Fruit fly (Drosophila melanogaster) whole organism, embryonic: Measurements from ENCODE around the gene CG12206.
A peak's percentile ranks its signal among the peaks of the same experiment; 100 is the strongest.

Source experiments
- Aef1 ChIP-seq: fragments of 200-800 bp; sonication (Bioruptor generic); IDR thresholded peaks from 3 replicates; pipeline ENCODE4 v1.3.6; 2022; ENCODE audit warnings: missing biosample characterization, missing genetic modification characterization
- CG10209 ChIP-seq: fragments of 200-800 bp; sonication (Bioruptor generic); optimal IDR thresholded peaks from 3 replicates; lab custom pipeline; 2017; ENCODE audit warnings: missing biosample characterization, mild to moderate bottlenecking, missing genetic modification characterization, missing genetic modification reagents
- CG11504 ChIP-seq: fragments of 200-800 bp; sonication (Bioruptor generic); optimal IDR thresholded peaks from 3 replicates; lab custom pipeline; 2019; ENCODE audit warnings: missing biosample characterization, mild to moderate bottlenecking, missing genetic modification characterization, moderate library complexity
- CG12104 ChIP-seq: fragments of 200-800 bp; sonication (Bioruptor generic); optimal IDR thresholded peaks from 3 replicates; lab custom pipeline; 2016; ENCODE audit warnings: missing biosample characterization, missing genetic modification characterization
- CG15601 ChIP-seq: fragments of 200-800 bp; sonication (Bioruptor generic); optimal IDR thresholded peaks from 3 replicates; lab custom pipeline; 2019; ENCODE audit warnings: missing biosample characterization, mild to moderate bottlenecking, missing genetic modification characterization, moderate library complexity
- CG2678 ChIP-seq: fragments of 200-800 bp; sonication (Bioruptor generic); optimal IDR thresholded peaks from 3 replicates; lab custom pipeline; 2019; ENCODE audit warnings: missing biosample characterization, mild to moderate bottlenecking, missing genetic modification characterization, moderate library complexity
- CG2889 ChIP-seq: fragments of 200-800 bp; sonication (Bioruptor generic); IDR thresholded peaks from 3 replicates; pipeline ENCODE4 v1.3.6; 2022; ENCODE audit warnings: missing biosample characterization, missing genetic modification characterization
- CG32532 ChIP-seq: fragments of 200-800 bp; sonication (Bioruptor generic); IDR thresholded peaks from 2 replicates; pipeline ENCODE4 v1.3.6; 2022; ENCODE audit warnings: missing biosample characterization, missing genetic modification characterization
- CG33213 ChIP-seq: fragments of 200-800 bp; sonication (Bioruptor generic); optimal IDR thresholded peaks from 3 replicates; lab custom pipeline; 2016; ENCODE audit warnings: missing biosample characterization, missing genetic modification characterization
- CG3726 ChIP-seq: fragments of 200-800 bp; sonication (Bioruptor generic); IDR thresholded peaks from 3 replicates; pipeline ENCODE4, ENCODE4 v1.3.6; 2022; ENCODE audit warnings: missing biosample characterization, missing genetic modification characterization
- CG4360 ChIP-seq: fragments of 200-800 bp; sonication (Bioruptor generic); IDR thresholded peaks from 2 replicates; pipeline ENCODE4 v1.3.6; 2022; ENCODE audit warnings: missing biosample characterization, missing genetic modification characterization
- CG5953 ChIP-seq: fragments of 200-800 bp; sonication (Bioruptor generic); IDR thresholded peaks from 2 replicates; pipeline ENCODE4 v1.3.6; 2022; ENCODE audit warnings: missing biosample characterization, missing genetic modification characterization
- CG7357 ChIP-seq: fragments of 200-800 bp; sonication (Bioruptor generic); IDR thresholded peaks from 3 replicates; pipeline ENCODE4 v1.3.6; 2022; ENCODE audit warnings: missing biosample characterization, missing genetic modification characterization
- CG7556 ChIP-seq: fragments of 200-800 bp; sonication (Bioruptor generic); optimal IDR thresholded peaks from 2 replicates; lab custom pipeline; 2017; ENCODE audit warnings: missing biosample characterization, mild to moderate bottlenecking, missing genetic modification characterization
- CG7786 ChIP-seq: fragments of 200-800 bp; sonication (Bioruptor generic); optimal IDR thresholded peaks from 2 replicates; lab custom pipeline; 2016; ENCODE audit warnings: missing biosample characterization, missing genetic modification characterization
- CG9876 ChIP-seq: fragments of 200-800 bp; sonication (Bioruptor generic); optimal IDR thresholded peaks from 2 replicates; lab custom pipeline; 2016; ENCODE audit warnings: missing biosample characterization, missing genetic modification characterization
- Chrac-16 ChIP-seq: fragments of 200-800 bp; sonication (Bioruptor generic); optimal IDR thresholded peaks from 3 replicates; lab custom pipeline; 2016; ENCODE audit warnings: missing biosample characterization, missing genetic modification characterization
- D19A ChIP-seq: fragments of 200-800 bp; optimal IDR thresholded peaks from 3 replicates; lab custom pipeline; 2019; ENCODE audit warnings: missing biosample characterization, mild to moderate bottlenecking, missing genetic modification characterization, moderate library complexity
- Deaf1 ChIP-seq: fragments of 200-800 bp; optimal IDR thresholded peaks from 3 replicates; lab custom pipeline; 2019; ENCODE audit warnings: missing biosample characterization, mild to moderate bottlenecking, missing genetic modification characterization, moderate library complexity
- Drgx ChIP-seq: fragments of 200-800 bp; sonication (Bioruptor generic); IDR thresholded peaks from 2 replicates; pipeline ENCODE4 v1.3.6; 2022; ENCODE audit warnings: missing biosample characterization, missing genetic modification characterization
- E2f2 ChIP-seq: fragments of 200-800 bp; sonication (Bioruptor generic); IDR thresholded peaks from 2 replicates; pipeline ENCODE4 v1.3.6; 2022; ENCODE audit warnings: missing biosample characterization, missing genetic modification characterization
- Hsf ChIP-seq: fragments of 200-800 bp; sonication (Bioruptor generic); optimal IDR thresholded peaks from 3 replicates; lab custom pipeline; 2016; ENCODE audit warnings: missing biosample characterization, missing genetic modification characterization
- Kr ChIP-seq: fragments of 200-800 bp; sonication (Bioruptor generic); optimal IDR thresholded peaks from 2 replicates; lab custom pipeline; 2017; ENCODE audit warnings: missing biosample characterization, mild to moderate bottlenecking, missing genetic modification characterization
- Med ChIP-seq: fragments of 200-800 bp; sonication (Bioruptor generic); peaks from one replicate; lab custom pipeline; 2016; ENCODE audit warnings: missing biosample characterization, missing genetic modification characterization, mild to moderate bottlenecking, inconsistent platforms, moderate library complexity
- NC2β ChIP-seq: fragments of 200-800 bp; sonication (Bioruptor generic); optimal IDR thresholded peaks from 2 replicates; lab custom pipeline; 2016; ENCODE audit warnings: missing biosample characterization, missing genetic modification characterization
- NK7.1 ChIP-seq: fragments of 200-800 bp; sonication (Bioruptor generic); optimal IDR thresholded peaks from 3 replicates; lab custom pipeline; 2016; ENCODE audit warnings: missing biosample characterization, missing genetic modification characterization
- Optix ChIP-seq: fragments of 200-800 bp; sonication (Bioruptor generic); IDR thresholded peaks from 3 replicates; pipeline ENCODE4 v1.3.6; 2022; ENCODE audit warnings: missing biosample characterization, missing genetic modification characterization
- Sox102F ChIP-seq: fragments of 200-800 bp; sonication (Bioruptor generic); optimal IDR thresholded peaks from 2 replicates; lab custom pipeline; 2018; ENCODE audit warnings: missing biosample characterization, mild to moderate bottlenecking, missing genetic modification characterization, moderate library complexity
- Tbp ChIP-seq: fragments of >200 bp; optimal IDR thresholded peaks from 2 replicates; lab custom pipeline; 2018; ENCODE audit warnings: missing biosample characterization, missing genetic modification characterization
- bsh ChIP-seq, 2 experiments: fragments of 200-800 bp; sonication (Bioruptor generic); optimal IDR thresholded peaks; 2 replicates each; lab custom pipeline; 2017 to 2018; ENCODE audit warnings: mild to moderate bottlenecking in 2 of 2, missing biosample characterization in 2 of 2, missing genetic modification characterization in 2 of 2, moderate library complexity in 1 of 2
- cwo ChIP-seq: fragments of 200-800 bp; sonication (Bioruptor generic); optimal IDR thresholded peaks from 3 replicates; lab custom pipeline; 2017; ENCODE audit warnings: missing biosample characterization, missing genetic modification characterization, mild to moderate bottlenecking, moderate library complexity, missing genetic modification reagents
- danr ChIP-seq: fragments of 200-800 bp; sonication (Bioruptor generic); IDR thresholded peaks from 2 replicates; pipeline ENCODE4 v1.3.6; 2022; ENCODE audit warnings: missing biosample characterization, missing genetic modification characterization
- dimm ChIP-seq: fragments of 200-800 bp; sonication (Bioruptor generic); IDR thresholded peaks from 2 replicates; pipeline ENCODE4 v1.3.6; 2022; ENCODE audit warnings: missing biosample characterization, missing genetic modification characterization
- emc ChIP-seq: fragments of 200-800 bp; sonication (Bioruptor generic); optimal IDR thresholded peaks from 2 replicates; lab custom pipeline; 2016; ENCODE audit warnings: missing biosample characterization, missing genetic modification characterization
- en ChIP-seq: fragments of 200-800 bp; sonication (Bioruptor generic); optimal IDR thresholded peaks from 2 replicates; lab custom pipeline; 2016; ENCODE audit warnings: missing biosample characterization, missing genetic modification characterization
- grau ChIP-seq: fragments of 200-800 bp; optimal IDR thresholded peaks from 3 replicates; lab custom pipeline; 2019; ENCODE audit warnings: missing biosample characterization, mild to moderate bottlenecking, missing genetic modification characterization, moderate library complexity
- her ChIP-seq: fragments of 200-800 bp; sonication (Bioruptor generic); optimal IDR thresholded peaks from 2 replicates; lab custom pipeline; 2016; ENCODE audit warnings: missing biosample characterization, missing genetic modification characterization
- ind ChIP-seq: fragments of 200-800 bp; sonication (Bioruptor generic); optimal IDR thresholded peaks from 3 replicates; lab custom pipeline; 2016; ENCODE audit warnings: missing biosample characterization, missing genetic modification characterization
- ken ChIP-seq: fragments of 200-800 bp; sonication (Bioruptor generic); IDR thresholded peaks from 3 replicates; pipeline ENCODE4 v1.3.6; 2022; ENCODE audit warnings: missing biosample characterization, missing genetic modification characterization
- knrl ChIP-seq: fragments of 200-800 bp; sonication (Bioruptor generic); IDR thresholded peaks from 3 replicates; pipeline ENCODE4 v1.3.6; 2022; ENCODE audit warnings: missing biosample characterization, missing genetic modification characterization; ENCODE audit not compliant: partially characterized antibody
- lab ChIP-seq: fragments of 200-800 bp; sonication (Bioruptor generic); optimal IDR thresholded peaks from 3 replicates; lab custom pipeline; 2017; ENCODE audit warnings: missing biosample characterization, missing genetic modification characterization, mild to moderate bottlenecking, moderate library complexity, missing genetic modification reagents
- lmd ChIP-seq: fragments of 200-800 bp; sonication (Bioruptor generic); IDR thresholded peaks from 2 replicates; pipeline ENCODE4 v1.3.6; 2022; ENCODE audit warnings: missing biosample characterization, missing genetic modification characterization
- row ChIP-seq: fragments of 200-800 bp; sonication (Bioruptor generic); IDR thresholded peaks from 3 replicates; pipeline ENCODE4 v1.3.6; 2022; ENCODE audit warnings: missing biosample characterization, missing genetic modification characterization
- shn ChIP-seq: fragments of 200-800 bp; sonication (Bioruptor generic); optimal IDR thresholded peaks from 3 replicates; lab custom pipeline; 2016; ENCODE audit warnings: missing biosample characterization, missing genetic modification characterization
- slbo ChIP-seq: fragments of 200-800 bp; sonication (Bioruptor generic); IDR thresholded peaks from 2 replicates; pipeline ENCODE4 v1.3.6; 2022; ENCODE audit warnings: missing biosample characterization, missing genetic modification characterization
- tin ChIP-seq: fragments of 200-800 bp; sonication (Bioruptor generic); optimal IDR thresholded peaks from 3 replicates; lab custom pipeline; 2016; ENCODE audit warnings: missing biosample characterization, missing genetic modification characterization
- vnd ChIP-seq: fragments of 200-800 bp; sonication (Bioruptor generic); IDR thresholded peaks from 3 replicates; pipeline ENCODE4 v1.3.6; 2022; ENCODE audit warnings: missing biosample characterization, missing genetic modification characterization; ENCODE audit not compliant: partially characterized antibody
- vvl ChIP-seq: fragments of 200-800 bp; sonication (Bioruptor generic); IDR thresholded peaks from 2 replicates; pipeline ENCODE4 v1.3.6; 2022; ENCODE audit warnings: missing biosample characterization, missing genetic modification characterization
- zen ChIP-seq: fragments of 200-800 bp; sonication (Bioruptor generic); optimal IDR thresholded peaks from 3 replicates; lab custom pipeline; 2018; ENCODE audit warnings: missing biosample characterization, mild to moderate bottlenecking, missing genetic modification characterization, moderate library complexity
- zf30C ChIP-seq: fragments of 200-800 bp; sonication (Bioruptor generic); optimal IDR thresholded peaks from 3 replicates; lab custom pipeline; 2018; ENCODE audit warnings: missing biosample characterization, mild to moderate bottlenecking, missing genetic modification characterization
- zfh2 ChIP-seq: fragments of 200-800 bp; sonication (Bioruptor generic); optimal IDR thresholded peaks from 2 replicates; lab custom pipeline; 2016; ENCODE audit warnings: missing biosample characterization, missing genetic modification characterization

CG12206 gene

DNA sequence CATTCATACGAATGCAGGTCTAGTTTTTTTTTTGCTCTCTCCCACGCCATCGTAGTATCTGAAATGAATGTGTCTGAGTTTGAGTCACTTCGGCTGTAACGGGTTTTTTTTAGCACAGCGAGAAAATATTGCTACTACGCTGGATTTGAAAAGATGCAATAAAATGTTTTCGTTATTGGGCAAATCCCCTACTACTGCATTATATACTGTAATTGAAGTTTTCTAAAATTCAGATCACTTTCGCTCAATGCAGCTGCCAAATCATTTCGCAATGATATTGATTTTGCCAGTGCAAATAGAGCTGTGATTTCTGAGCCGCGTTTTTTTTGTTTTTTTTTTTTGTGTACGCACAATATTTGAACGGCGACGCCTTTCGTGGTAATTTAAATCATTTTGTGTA lies 41.4 kb downstream of the CG12206 start (continued):
- TF ChIP-seq zf30C (GFP tag; lab: Kevin White, UChicago): no peak
- TF ChIP-seq dimm: 0 out of 2 replicates have a peak, but pooled peaks have one; percentile 19
- TF ChIP-seq CG2889 (GFP tag; lab: Robert Waterston, UW): 0 out of 3 replicates have a peak, but pooled peaks have one; percentile 43
- peak; percentile 59 for TF ChIP-seq row (GFP tag; lab: Robert Waterston, UW)
- TF ChIP-seq grau: peak; percentile 13
- TF ChIP-seq slbo (GFP tag; lab: Robert Waterston, UW): peak; percentile 68
- TF ChIP-seq E2f2 (GFP tag; lab: Robert Waterston, UW): 0 out of 2 replicates have a peak, but pooled peaks have one; percentile 20
- TF ChIP-seq CG7357: peak; percentile 43; the same call in 1 of the 3 replicates
- no peak for TF ChIP-seq emc (GFP tag; lab: Kevin White, UChicago)
- peak; percentile 74 for TF ChIP-seq CG5953
- peak in 1 of 2 experiments; percentile 19 for TF ChIP-seq bsh (GFP tag; optimal IDR thresholded peaks at IDR 0.05; lab: Kevin White, UChicago)
- 0 out of 2 replicates have a peak, but pooled peaks have one; percentile 19 for TF ChIP-seq CG32532 (GFP tag; lab: Robert Waterston, UW)
- no peak for TF ChIP-seq cwo (GFP tag; lab: Kevin White, UChicago)
- TF ChIP-seq en (GFP tag; lab: Kevin White, UChicago): peak; percentile 30
- TF ChIP-seq vvl (GFP tag; lab: Robert Waterston, UW): peak; percentile 60
- no peak for TF ChIP-seq NC2β (GFP tag; lab: Kevin White, UChicago)
- TF ChIP-seq knrl (GFP tag; lab: Robert Waterston, UW): no peak
- peak; percentile 25 for TF ChIP-seq tin (GFP tag; lab: Kevin White, UChicago)
- TF ChIP-seq D19A (tag; lab: Kevin White, UChicago): no peak
- TF ChIP-seq Med (GFP tag; lab: Kevin White, UChicago): peak; percentile 89
- peak; percentile 6 for TF ChIP-seq Chrac-16 (GFP tag; lab: Kevin White, UChicago)
- peak; percentile 26 for TF ChIP-seq CG12104 (GFP tag; lab: Kevin White, UChicago)
- no peak for TF ChIP-seq zen (tag; lab: Kevin White, UChicago)
- peak; percentile 8 for TF ChIP-seq CG7556 (GFP tag; lab: Kevin White, UChicago)
- TF ChIP-seq Sox102F (GFP tag; lab: Kevin White, UChicago): peak; percentile 73
- TF ChIP-seq zfh2 (GFP tag; lab: Kevin White, UChicago): peak; percentile 1
- peak; percentile 24 for TF ChIP-seq CG10209 (GFP tag; lab: Kevin White, UChicago)
- peak; percentile 36; the same call in 1 of the 3 replicates for TF ChIP-seq ken (GFP tag; lab: Robert Waterston, UW)
- TF ChIP-seq vnd (GFP tag; lab: Robert Waterston, UW): no peak
- peak; percentile 38; the same call in 2 of the 3 replicates for TF ChIP-seq Aef1
- TF ChIP-seq Drgx: peak; percentile 89
- no peak for TF ChIP-seq CG15601 (tag; lab: Kevin White, UChicago)
- peak; percentile 42 for TF ChIP-seq lab (GFP tag; lab: Kevin White, UChicago)
- TF ChIP-seq CG4360 (GFP tag; lab: Robert Waterston, UW): peak; percentile 7; the same call in 1 of the 2 replicates
- TF ChIP-seq Kr (GFP tag; lab: Kevin White, UChicago): no peak
- peak; percentile 30 for TF ChIP-seq CG9876 (GFP tag; lab: Kevin White, UChicago)
- peak; percentile 1 for TF ChIP-seq CG33213
- no peak for TF ChIP-seq Deaf1 (tag; lab: Kevin White, UChicago)
- peak; percentile 30 for TF ChIP-seq her
- TF ChIP-seq CG7786 (GFP tag; lab: Kevin White, UChicago): peak; percentile 35
- peak; percentile 59 for TF ChIP-seq CG11504 (tag; lab: Kevin White, UChicago)
- TF ChIP-seq Optix (GFP tag; lab: Robert Waterston, UW): 0 out of 3 replicates have a peak, but pooled peaks have one; percentile 41
- peak; percentile 58; the same call in 1 of the 3 replicates for TF ChIP-seq CG3726 (GFP tag; lab: Robert Waterston, UW)
- TF ChIP-seq ind (GFP tag; lab: Kevin White, UChicago): peak; percentile 46
- TF ChIP-seq Hsf: peak; percentile 51
- TF ChIP-seq CG2678 (tag; lab: Kevin White, UChicago): peak; percentile 40
- peak; percentile 50; the same call in 1 of the 2 replicates for TF ChIP-seq lmd (GFP tag; lab: Robert Waterston, UW)
- no peak for TF ChIP-seq Tbp (GFP tag; lab: Kevin White, UChicago)
- 0 out of 2 replicates have a peak, but pooled peaks have one; percentile 17 for TF ChIP-seq danr (GFP tag; lab: Robert Waterston, UW)
- TF ChIP-seq NK7.1 (GFP tag; lab: Kevin White, UChicago): no peak
- TF ChIP-seq shn (GFP tag; lab: Kevin White, UChicago): peak; percentile 49
